Fruit fly (Drosophila melanogaster) whole organism, embryonic: ENCODE results near the gene CG34117.

Experiments used
- Awh ChIP-seq: fragments of 200-800 bp; sonication (Bioruptor generic); IDR thresholded peaks from 2 replicates; pipeline ENCODE4, ENCODE4 v1.3.6; 2022; ENCODE audit warnings: missing biosample characterization, missing genetic modification characterization
- CG1647 ChIP-seq: fragments of 200-800 bp; sonication (Bioruptor generic); optimal IDR thresholded peaks from 3 replicates; lab custom pipeline; 2016; ENCODE audit warnings: missing biosample characterization, missing genetic modification characterization
- Hr39 ChIP-seq: fragments of >200 bp; optimal IDR thresholded peaks from 2 replicates; lab custom pipeline; 2017
- Sin3A ChIP-seq: fragments of >200 bp; optimal IDR thresholded peaks from 2 replicates; lab custom pipeline; 2018
- bigmax ChIP-seq: fragments of 200-800 bp; sonication (Bioruptor generic); optimal IDR thresholded peaks from 2 replicates; lab custom pipeline; 2018; ENCODE audit warnings: missing biosample characterization, mild to moderate bottlenecking, missing genetic modification characterization
- sens-2 ChIP-seq: fragments of 200-800 bp; sonication (Bioruptor generic); IDR thresholded peaks from 2 replicates; pipeline ENCODE4 v1.3.6; 2022; ENCODE audit warnings: missing biosample characterization, missing genetic modification characterization

dm6 chr3R:9393542-9394025 lies 6.3 kb downstream of the CG34117 start:
- TF ChIP-seq sens-2, result peak; percentile 48
- TF ChIP-seq Awh (GFP tag; lab: Robert Waterston, UW), result peak; percentile 66; the same call in 1 of the 2 replicates
- TF ChIP-seq Sin3A (lab: Kevin White, UChicago), result no peak
- TF ChIP-seq Hr39 (lab: Kevin White, UChicago), result no peak
- TF ChIP-seq bigmax (GFP tag; lab: Kevin White, UChicago), result no peak
- TF ChIP-seq CG1647 (GFP tag; lab: Kevin White, UChicago), result no peak
